Worm (Caenorhabditis elegans) whole organism, early embryonic: ENCODE measurements around the gene mig-15.
A peak's percentile ranks its signal among the peaks of the same experiment; 100 is the strongest.

Experiments
- F13C5.2 ChIP-seq: sonication (generic microtip); optimal IDR thresholded peaks from 2 replicates; lab custom pipeline; 2017; ENCODE audit warnings: mild to moderate bottlenecking, missing genetic modification characterization, inconsistent platforms, missing compliant biosample characterization
- aly-1 ChIP-seq: sonication (generic microtip); optimal IDR thresholded peaks from 2 replicates; lab custom pipeline; 2016; ENCODE audit warnings: missing genetic modification characterization, missing compliant biosample characterization
- ama-1 ChIP-seq: fragments of 150-350 bp; optimal IDR thresholded peaks from 2 replicates; lab custom pipeline; 2014
- flt-1 ChIP-seq: fragments of 200-800 bp; sonication (Bioruptor generic); IDR thresholded peaks from 2 replicates; pipeline ENCODE4 v1.3.6; 2022; ENCODE audit warnings: missing genetic modification characterization, missing compliant biosample characterization
- hmg-4 ChIP-seq: fragments of 200-800 bp; sonication (Bioruptor generic); optimal IDR thresholded peaks from 2 replicates; lab custom pipeline; 2018; ENCODE audit warnings: mild to moderate bottlenecking, missing genetic modification characterization, missing compliant biosample characterization
- pes-1 ChIP-seq: fragments of 200-800 bp; sonication (Bioruptor generic); IDR thresholded peaks from 2 replicates; pipeline ENCODE4 v1.3.6; 2022; ENCODE audit warnings: missing genetic modification reagents, missing genetic modification characterization, missing compliant biosample characterization
- scrt-1 ChIP-seq: fragments of 200-800 bp; sonication (Bioruptor generic); IDR thresholded peaks from 2 replicates; pipeline ENCODE4 v1.3.6; 2022; ENCODE audit warnings: missing genetic modification characterization, missing compliant biosample characterization
- sea-1 ChIP-seq: fragments of 200-800 bp; sonication (Bioruptor generic); conservative IDR thresholded peaks from 2 replicates; pipeline ENCODE4 v1.3.6; 2022; ENCODE audit warnings: missing genetic modification characterization, missing compliant biosample characterization
- tra-4 ChIP-seq: sonication (generic microtip); optimal IDR thresholded peaks from 2 replicates; lab custom pipeline; 2017; ENCODE audit warnings: missing genetic modification characterization, missing compliant biosample characterization

DNA sequence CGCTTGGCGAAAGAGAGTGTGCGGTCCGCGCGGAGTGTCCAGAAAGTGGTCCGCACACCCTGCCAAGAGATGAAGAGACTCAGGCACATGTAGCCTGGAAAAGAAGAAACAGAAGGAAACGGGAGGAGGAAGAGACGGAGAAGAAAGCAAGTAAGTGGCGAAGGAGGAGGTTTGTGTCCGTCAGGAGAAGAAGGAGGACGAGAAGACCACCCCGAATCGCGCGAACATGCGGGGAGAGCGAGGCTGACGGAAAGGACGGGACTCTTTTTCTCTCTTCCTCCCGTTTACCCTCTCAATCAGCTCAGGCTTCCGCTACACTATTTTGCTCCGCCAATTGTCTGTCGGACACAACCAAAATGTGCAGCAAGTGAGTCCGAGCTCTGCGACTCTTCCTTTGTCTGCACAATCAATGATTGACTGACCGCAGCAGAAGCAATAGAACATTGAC is 7.1 kb upstream of the mig-15 start:
- TF ChIP-seq aly-1 (tag; lab: Kevin White, UChicago), result no peak
- peak; percentile 3; the same call in 1 of the 2 replicates for TF ChIP-seq flt-1 (GFP tag; lab: Robert Waterston, UW)
- no peak for TF ChIP-seq ama-1
- no peak for TF ChIP-seq pes-1 (GFP tag; lab: Robert Waterston, UW)
- peak; percentile 92 for TF ChIP-seq hmg-4 (GFP tag; lab: Kevin White, UChicago)
- TF ChIP-seq sea-1 (GFP tag; lab: Robert Waterston, UW), result no peak
- TF ChIP-seq tra-4, result no peak
- no peak for TF ChIP-seq scrt-1 (GFP tag; lab: Robert Waterston, UW)
- TF ChIP-seq F13C5.2 (tag; lab: Kevin White, UChicago), result peak; percentile 58
